Fruit fly (Drosophila melanogaster) ovary, adult (tissue): Measurements from ENCODE around the gene CG13358.

Experiments
- CG17801 ChIP-seq: fragments of 200-800 bp; optimal IDR thresholded peaks from 2 replicates; lab custom pipeline; 2019; ENCODE audit warnings: missing biosample characterization, mild to moderate bottlenecking, missing genetic modification characterization, moderate library complexity; ENCODE audit not compliant: partially characterized antibody

The CG13358 gene

DNA sequence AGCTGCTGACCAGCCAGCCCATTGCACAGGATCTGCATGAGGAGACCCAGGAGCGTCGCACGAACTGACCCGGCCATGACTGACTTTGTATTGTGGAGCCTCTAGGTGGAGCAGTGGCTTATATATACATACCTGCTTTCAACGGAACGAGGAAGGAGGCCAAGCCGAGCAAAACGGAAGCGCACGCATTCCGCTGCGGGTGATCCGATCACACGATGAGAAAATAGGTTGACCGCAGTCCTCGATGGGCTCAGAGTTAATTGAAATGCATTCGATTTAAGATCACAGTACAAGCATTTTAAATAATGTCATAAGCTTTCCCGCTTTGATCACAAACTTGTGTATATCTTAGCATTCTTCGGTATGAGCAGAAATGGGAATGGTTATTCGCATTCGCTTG lies at the start of gene CG13358:
TSS of gene CG13358 (minus strand) at position 101 of the 400 bp plus-strand sequence.
- no peak for TF ChIP-seq CG17801

DNA sequence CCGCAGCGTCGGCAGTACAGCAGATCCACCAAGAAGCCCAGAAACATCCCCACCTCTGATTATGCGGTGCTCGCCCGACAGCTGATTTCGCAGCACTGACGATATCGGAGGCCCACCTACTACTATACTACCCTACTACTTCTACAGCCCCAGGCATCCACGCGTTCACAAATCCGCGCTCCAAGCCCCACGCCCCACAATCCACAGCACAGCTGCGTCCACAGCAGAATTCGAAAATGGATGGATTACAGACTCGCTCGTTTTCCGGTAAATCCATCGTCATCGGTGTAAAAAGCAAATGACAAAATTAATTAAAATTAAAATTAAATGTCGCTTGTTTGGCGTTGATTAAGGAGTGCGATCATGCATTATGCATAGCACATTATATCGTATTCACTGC lies 42.3 kb upstream of the CG13358 start, which contains the start of gene CG3713:
TSS of gene CG3713 (minus strand) at position 101 of the 400 bp plus-strand sequence.
- no peak for TF ChIP-seq CG17801

DNA sequence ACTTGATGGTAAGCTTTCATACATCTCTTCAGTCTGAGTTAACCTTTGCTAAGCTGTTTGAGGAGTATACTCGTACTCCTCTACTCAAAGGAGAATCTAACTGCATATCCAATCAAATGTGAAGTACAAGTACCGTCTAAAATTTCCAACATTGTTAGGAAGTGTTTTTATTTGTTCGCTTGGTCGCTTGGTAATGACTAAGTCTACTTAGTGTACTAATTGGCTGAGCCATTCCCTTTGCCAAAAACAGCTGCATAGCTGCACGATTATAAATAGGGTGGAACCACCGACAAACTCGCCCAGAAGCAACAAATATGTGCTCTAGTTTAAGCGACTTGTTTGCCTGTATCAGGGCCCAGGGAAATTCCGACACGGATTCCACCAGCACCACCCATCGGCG lies 39.8 kb upstream of the CG13358 start, which contains the start of gene CG14635:
TSS of gene CG14635 (plus strand) at position 301 of the 400 bp plus-strand sequence.
- TF ChIP-seq CG17801, result no peak

DNA sequence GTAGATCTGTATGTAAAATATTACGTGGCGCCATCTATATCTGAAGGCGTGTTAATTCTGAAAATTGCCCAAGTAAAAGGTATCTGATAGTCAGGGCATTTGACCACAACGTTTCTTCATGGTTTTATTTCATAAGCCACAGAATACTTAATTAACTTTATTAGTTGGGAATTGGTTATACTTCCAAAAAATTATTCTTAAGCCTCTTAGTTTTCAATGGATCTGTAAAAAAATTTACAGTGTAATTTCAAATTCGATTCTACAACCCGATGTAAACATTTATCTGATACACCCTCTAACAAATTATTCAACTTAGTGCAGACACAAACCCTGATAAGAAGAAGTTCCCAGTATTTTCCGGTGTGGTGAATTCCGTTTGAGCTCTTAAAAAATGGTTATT lies 38.8 kb upstream of the CG13358 start:
- no peak for TF ChIP-seq CG17801

DNA sequence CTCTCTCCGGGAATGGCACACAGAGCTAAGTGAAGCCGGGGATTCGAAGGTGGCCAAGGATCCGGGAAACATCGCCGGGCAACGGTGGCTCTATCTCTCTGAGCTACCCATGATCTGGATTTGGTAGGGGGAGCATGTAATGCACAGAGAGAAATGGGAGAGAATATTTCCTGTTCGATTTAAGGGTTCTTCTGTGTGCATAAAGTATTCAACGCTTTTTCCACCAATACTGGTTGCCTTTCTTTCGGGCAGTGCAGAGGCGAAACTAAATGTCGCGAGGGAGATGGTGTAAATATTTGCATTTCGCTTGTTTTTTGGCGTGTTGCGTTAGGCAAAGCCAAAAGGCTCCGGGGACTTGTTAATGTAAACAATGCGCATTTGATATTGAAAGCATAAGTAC lies 37.2 kb upstream of the CG13358 start:
- TF ChIP-seq CG17801, result no peak

DNA sequence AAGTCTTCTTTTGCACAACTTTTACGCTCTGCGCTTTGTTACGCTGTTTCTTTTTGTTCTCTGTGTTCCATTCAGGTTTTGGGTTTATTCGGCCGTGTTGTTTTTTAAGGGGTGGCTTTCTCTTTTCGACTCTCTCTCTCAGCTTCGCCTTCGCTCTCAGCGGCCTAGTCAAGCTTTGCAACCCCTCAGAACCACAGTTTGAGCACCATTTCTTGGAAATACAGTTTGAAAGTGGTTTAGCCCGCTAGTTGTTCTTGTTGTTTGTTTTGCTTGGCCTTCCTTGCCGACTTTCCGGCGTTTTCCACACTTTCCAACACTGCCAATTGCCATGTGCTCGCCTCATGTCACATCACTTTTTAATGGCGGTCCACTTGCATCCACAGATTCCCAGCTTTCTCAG lies 36.3 kb upstream of the CG13358 start:
- no peak for TF ChIP-seq CG17801

DNA sequence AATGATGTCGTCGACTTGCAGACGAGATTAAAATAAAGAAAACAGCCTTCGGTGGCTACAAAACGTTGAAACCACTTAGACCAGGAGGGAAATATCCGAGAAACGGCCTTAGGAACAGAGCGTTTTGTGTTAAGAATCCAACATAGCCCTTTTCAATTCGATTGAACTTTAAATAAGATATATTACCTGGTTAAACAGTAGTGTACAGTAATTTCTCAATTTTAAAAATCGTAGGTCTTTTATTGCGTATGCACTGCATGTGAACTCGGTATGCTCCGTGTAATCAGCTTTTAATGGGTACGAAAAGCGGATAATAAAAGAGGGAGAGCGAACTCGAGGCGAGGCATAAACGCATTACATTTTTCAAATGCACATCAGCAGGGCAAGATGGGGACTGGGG lies 33.3 kb upstream of the CG13358 start:
- TF ChIP-seq CG17801, result no peak

DNA sequence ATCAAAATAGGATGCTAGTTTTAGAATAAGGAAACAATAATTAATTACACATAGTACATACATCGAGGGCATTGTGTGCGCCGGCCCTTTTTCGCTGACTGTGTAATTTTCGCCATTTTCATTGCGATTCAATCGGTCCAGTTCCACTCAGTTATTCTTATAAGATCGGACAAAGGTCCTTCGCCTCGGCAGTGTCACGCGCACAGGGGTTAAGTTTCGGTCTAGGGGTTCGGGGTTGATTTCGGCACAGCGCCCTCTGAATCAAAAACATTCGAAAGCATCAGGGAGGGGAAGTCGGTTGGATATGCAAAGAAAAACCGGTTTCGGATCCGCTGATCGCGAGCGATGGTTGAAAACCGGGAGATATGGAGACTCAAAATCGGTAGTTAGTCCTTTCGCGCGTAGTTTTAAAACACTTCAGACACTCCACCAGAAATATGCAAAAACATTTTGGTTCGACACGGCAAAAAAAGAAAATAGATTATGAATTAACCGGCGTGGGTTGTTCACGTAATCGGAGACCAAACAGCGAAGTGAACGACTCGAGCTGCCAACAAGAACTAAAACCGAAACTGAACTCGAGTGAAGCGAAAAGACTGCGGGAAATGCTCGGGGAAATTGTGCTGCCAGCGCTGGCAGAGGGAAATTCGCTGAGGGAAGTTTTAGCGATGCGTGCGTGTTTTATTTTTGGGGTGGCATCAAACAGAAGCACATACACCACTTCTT lies 31.4 kb upstream of the CG13358 start:
- TF ChIP-seq CG17801, result no peak

DNA sequence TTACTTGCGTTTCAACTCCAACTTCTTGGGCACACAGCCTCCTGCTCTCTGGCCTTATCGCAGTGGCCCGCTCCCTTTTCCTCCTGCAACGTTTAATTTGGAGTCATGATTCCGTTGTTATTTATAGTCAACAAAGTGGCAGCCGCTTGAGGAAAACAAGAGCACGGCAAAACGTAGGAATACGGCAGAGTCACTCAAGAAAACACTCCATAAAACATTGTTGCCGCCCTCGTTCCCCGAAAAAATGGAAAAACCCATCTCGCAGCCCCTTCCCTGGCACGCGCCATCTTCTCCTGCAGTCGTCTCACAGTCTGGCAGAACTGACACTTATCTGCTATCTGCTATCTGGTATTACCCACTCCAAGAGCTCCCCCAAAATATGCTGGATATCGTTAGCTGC lies 20.2 kb upstream of the CG13358 start:
- no peak for TF ChIP-seq CG17801

DNA sequence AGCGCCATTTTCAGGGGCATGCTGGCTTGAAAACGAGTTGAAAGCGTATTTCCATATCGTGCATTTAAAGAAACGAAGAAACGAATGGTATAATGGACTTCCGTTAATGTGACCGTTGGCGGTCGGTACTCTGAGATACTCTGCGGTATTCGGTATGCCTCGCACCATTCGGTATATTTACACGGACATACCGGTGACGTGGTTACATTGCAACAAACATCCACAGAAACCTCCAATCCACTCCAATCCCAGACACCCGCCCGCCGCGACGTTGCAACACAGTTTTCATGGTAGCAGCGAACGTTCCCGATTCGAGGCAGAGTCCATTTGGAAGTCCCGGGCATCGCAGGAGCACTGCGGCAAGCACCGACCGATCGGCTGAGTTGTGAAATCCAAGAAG lies 1.2 kb upstream of the CG13358 start, which contains the start of gene Sec22:
TSS of gene Sec22 (plus strand) at position 170 of the 400 bp plus-strand sequence.
- TF ChIP-seq CG17801, result peak; percentile 33

DNA sequence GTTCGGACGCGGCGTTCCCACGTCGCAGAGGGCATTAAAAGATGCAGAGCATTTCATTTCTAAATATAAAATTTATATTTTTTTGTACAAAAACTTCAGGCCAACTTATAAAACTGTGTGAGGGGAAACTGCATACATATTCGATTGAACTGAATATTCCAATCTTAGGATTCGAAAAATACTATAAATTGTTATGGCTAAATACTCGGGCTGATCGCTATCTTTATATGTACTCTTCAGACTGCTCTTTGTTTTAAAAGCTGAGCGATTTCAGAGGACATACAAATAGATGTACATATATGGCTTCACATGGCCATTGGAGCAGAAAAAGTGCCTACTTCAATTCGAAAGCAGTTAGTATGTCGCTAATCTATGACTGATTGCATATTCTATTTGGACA lies 1.4 kb downstream of the CG13358 start, which contains the start of gene CG13359:
TSS of gene CG13359 (minus strand) at position 101 of the 400 bp plus-strand sequence.
- TF ChIP-seq CG17801, result no peak

DNA sequence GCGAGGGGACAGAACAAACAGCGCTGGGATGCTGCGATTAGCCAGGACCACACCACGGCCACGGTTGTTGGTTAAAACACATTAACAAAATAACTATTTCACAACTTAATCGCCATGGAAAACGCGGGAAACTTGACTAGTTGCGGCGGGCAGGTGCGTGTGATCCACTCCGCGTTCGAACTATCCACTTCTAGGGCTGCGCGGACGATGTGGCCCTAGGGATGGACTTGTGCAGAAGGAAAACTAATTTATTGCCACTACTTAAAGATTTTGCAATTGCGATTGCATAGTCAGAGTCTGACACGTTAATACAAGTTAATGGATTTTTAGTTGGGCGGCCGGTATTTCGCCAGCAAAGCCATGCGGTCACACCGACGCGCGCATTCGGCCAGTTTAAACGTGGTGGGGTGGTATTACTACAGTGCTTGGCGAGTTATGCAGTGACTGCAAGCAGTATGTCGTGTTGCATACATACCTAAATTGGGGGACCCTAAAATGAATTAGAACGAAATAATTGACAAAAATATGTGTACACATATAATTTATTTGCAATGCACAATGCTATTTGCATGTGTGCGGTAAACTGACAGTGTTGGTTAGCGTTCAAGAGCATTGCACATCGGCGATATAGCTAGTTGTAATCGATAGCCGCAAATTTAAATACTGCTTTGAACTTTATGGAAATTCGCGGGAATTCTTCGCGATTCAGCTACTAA lies 3.4 kb downstream of the CG13358 start, which contains the start of gene Rbf:
TSS of gene Rbf (minus strand) at position 323 of the 716 bp plus-strand sequence.
- no peak for TF ChIP-seq CG17801

DNA sequence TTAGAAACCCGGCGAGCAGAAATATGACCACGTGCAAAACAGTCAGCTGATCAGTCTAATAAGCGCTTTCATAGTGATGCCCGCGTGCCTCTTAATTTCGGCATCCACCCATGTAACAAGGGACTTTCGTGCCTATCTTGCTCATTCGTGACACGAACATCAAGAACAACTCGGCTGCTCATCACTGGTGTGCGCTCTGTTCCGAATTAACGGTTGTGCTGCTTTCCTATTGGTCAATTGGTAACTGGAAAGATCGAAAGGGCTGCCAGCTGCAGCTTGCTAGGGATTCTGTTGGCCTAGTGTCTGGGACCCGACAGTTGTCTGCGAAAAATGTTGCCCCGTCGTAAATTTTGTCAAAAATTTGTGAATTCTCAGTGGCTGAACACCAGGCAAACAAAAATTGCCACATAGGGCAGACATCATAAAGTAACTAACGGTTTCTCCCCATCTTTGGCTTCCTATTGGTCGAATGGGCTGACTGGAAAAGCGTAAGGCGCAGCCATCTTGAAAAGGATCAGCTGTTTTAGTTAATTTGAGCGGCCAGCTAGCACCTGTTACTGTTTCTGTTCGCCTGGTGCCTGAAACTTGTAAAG lies 8.2 kb downstream of the CG13358 start:
- peak; percentile 72 for TF ChIP-seq CG17801

DNA sequence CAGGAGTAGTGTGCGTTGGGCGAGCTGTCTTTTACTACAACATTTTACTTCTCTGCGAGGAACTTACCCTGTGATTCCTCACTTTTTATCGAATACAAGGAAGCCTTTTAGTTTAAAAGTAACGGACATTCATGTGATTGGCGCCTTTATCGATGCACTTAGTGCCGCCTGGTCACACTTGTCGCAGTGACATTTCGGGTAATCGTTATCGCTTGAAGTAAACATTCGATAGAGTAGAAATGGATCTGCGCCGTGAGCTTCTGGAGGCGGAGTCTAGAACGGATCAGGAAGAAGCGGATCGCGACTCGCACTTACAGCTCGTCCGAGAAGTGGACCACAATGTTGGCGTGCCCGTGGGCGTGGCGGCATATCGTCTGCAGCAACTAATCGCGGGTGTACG lies 11.8 kb downstream of the CG13358 start, which contains the start of gene CG16989:
TSS of gene CG16989 (plus strand) at position 225 of the 400 bp plus-strand sequence.
- no peak for TF ChIP-seq CG17801

DNA sequence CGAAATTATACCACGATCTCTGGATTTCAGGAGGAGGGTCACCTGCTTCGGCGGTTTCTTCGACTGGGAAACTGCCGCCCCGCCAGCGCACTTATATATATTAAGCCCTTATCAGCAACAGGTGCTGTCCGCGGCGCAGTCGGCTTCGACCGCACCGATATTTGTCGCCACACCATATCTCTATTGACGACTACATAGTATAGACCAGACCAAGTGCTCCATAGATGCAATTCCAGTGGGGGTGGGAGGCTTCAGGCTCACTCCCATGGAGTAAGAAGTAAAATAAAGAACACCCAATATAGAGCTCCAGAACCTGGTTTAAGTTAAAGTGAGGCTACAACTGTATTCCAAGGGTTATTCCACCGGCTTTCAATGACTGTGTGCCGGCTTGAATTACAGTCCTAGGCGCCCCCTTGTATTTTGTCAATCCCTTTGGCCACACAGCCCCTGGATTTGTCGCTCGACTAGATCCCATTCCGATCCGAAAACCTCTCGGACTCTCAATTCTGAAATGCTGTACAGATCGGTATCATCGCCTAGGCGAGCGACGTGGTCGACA lies 14.6 kb downstream of the CG13358 start, which contains the start of gene CG13360:
TSS of gene CG13360 (minus strand) at position 51 of the 559 bp plus-strand sequence.
- no peak for TF ChIP-seq CG17801

DNA sequence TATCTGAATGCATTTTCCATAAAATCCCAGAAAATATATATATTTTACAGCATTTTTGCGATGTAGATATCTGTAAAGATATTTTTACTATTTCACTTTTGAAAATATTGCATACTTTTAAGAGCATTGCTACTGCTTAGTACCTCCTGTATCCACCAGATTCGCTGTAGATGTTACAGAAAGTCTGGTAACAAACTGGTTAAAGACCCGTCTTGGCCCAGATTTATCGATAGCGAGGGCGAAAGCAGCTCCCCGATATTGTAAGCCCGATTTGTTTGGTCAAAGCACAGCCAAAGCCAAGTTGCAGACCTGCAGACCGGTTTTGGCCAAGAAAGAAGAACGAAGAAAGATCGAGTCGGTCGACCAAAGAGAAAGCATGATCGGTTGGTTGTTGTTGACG lies 20.3 kb downstream of the CG13358 start, which contains the start of gene tw:
TSS of gene tw (plus strand) at position 291 of the 400 bp plus-strand sequence.
- TF ChIP-seq CG17801, result no peak

DNA sequence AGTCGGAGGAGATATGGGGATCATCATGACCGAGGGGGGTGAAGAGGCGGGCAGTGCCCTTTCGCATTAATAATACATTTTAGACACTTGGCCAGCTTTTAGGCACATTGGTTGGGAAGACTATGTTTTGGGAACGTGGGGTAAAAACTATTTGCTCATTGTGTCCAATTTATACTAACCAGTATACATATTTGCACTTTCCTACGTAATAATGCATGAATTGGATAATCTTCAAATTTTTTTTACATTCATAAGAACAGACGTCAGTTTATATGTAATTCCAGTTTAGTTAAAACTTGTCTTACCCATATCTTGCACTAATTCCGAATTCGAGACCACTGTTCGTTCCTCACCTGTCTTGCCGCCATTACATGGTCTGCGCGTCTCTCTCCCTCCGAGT lies 25.4 kb downstream of the CG13358 start:
- no peak for TF ChIP-seq CG17801
